Worm (Caenorhabditis elegans) whole organism, L2 larva: Measurements from ENCODE around the gene R03G5.6.

ENCODE experiments used
- C34F6.9 ChIP-seq: fragments of 150-350 bp; optimal IDR thresholded peaks from 2 replicates; lab custom pipeline; 2014; ENCODE audit warnings: missing biosample characterization, missing genetic modification characterization
- F13H6.1 ChIP-seq: sonication (generic microtip); optimal IDR thresholded peaks from 2 replicates; lab custom pipeline; 2016; ENCODE audit warnings: missing genetic modification characterization, missing compliant biosample characterization
- R02D3.7 ChIP-seq: fragments of 150-350 bp; optimal IDR thresholded peaks from 2 replicates; lab custom pipeline; 2014; ENCODE audit warnings: missing biosample characterization, missing genetic modification characterization
- ZK546.5 ChIP-seq: sonication (generic microtip); optimal IDR thresholded peaks from 2 replicates; lab custom pipeline; 2017; ENCODE audit warnings: missing biosample characterization, missing genetic modification characterization
- alr-1 ChIP-seq: fragments of 150-350 bp; optimal IDR thresholded peaks from 2 replicates; lab custom pipeline; 2014; ENCODE audit warnings: missing biosample characterization, missing genetic modification characterization
- aly-2 ChIP-seq: fragments of 150-350 bp; optimal IDR thresholded peaks from 2 replicates; lab custom pipeline; 2014; ENCODE audit warnings: missing biosample characterization, missing genetic modification characterization
- blmp-1 ChIP-seq: sonication (generic microtip); optimal IDR thresholded peaks from 2 replicates; lab custom pipeline; 2017; ENCODE audit warnings: missing genetic modification characterization, mild to moderate bottlenecking, missing compliant biosample characterization, antibody characterized with exemption, moderate library complexity; ENCODE audit not compliant: insufficient read depth
- ceh-16 ChIP-seq: fragments of 150-350 bp; optimal IDR thresholded peaks from 2 replicates; lab custom pipeline; 2014; ENCODE audit warnings: missing biosample characterization, missing genetic modification characterization
- ceh-82 ChIP-seq: fragments of 150-350 bp; optimal IDR thresholded peaks from 2 replicates; lab custom pipeline; 2014; ENCODE audit warnings: missing biosample characterization, missing genetic modification characterization
- crh-2 ChIP-seq: sonication (generic microtip); optimal IDR thresholded peaks from 2 replicates; lab custom pipeline; 2017; ENCODE audit warnings: missing biosample characterization, missing genetic modification characterization
- dmd-4 ChIP-seq: sonication (generic microtip); optimal IDR thresholded peaks from 2 replicates; lab custom pipeline; 2017; ENCODE audit warnings: missing biosample characterization, missing genetic modification characterization
- egl-27 ChIP-seq: sonication (generic microtip); optimal IDR thresholded peaks from 3 replicates; lab custom pipeline; 2017; ENCODE audit warnings: missing biosample characterization, missing genetic modification reagents, missing genetic modification characterization
- elt-3 ChIP-seq: sonication (generic microtip); optimal IDR thresholded peaks from 2 replicates; lab custom pipeline; 2017; ENCODE audit warnings: missing biosample characterization, missing genetic modification characterization
- fos-1 ChIP-seq: fragments of 150-350 bp; optimal IDR thresholded peaks from 2 replicates; lab custom pipeline; 2014; ENCODE audit warnings: missing biosample characterization, missing genetic modification characterization
- gmeb-1 ChIP-seq: fragments of 150-350 bp; optimal IDR thresholded peaks from 2 replicates; lab custom pipeline; 2014; ENCODE audit warnings: missing biosample characterization, missing genetic modification characterization
- lin-11 ChIP-seq: fragments of 150-350 bp; sonication (generic microtip); optimal IDR thresholded peaks from 2 replicates; lab custom pipeline; 2014; ENCODE audit warnings: missing biosample characterization, missing genetic modification characterization, inconsistent platforms, mixed read lengths
- lin-13 ChIP-seq: fragments of 150-350 bp; optimal IDR thresholded peaks from 2 replicates; lab custom pipeline; 2014; ENCODE audit warnings: missing biosample characterization, missing genetic modification reagents, missing genetic modification characterization
- lin-39 ChIP-seq: fragments of 150-350 bp; optimal IDR thresholded peaks from 2 replicates; lab custom pipeline; 2014; ENCODE audit warnings: missing biosample characterization, missing genetic modification reagents, missing genetic modification characterization
- lsy-2 ChIP-seq, 2 experiments: fragments of 150-350 bp in 1 of 2; sonication (generic microtip) in 1 of 2; optimal IDR thresholded peaks; 2 replicates each; lab custom pipeline; 2014 to 2017; ENCODE audit warnings: missing biosample characterization in 2 of 2, missing genetic modification characterization in 2 of 2
- mab-5 ChIP-seq: fragments of 150-350 bp; optimal IDR thresholded peaks from 2 replicates; lab custom pipeline; 2014; ENCODE audit warnings: missing biosample characterization, missing genetic modification characterization
- mbf-1 ChIP-seq: sonication (generic microtip); optimal IDR thresholded peaks from 2 replicates; lab custom pipeline; 2017; ENCODE audit warnings: missing biosample characterization, missing genetic modification characterization
- mdl-1 ChIP-seq, 2 experiments: fragments of 150-350 bp in 1 of 2; sonication (generic microtip) in 1 of 2; optimal IDR thresholded peaks; 2 replicates each; lab custom pipeline; 2017; ENCODE audit warnings: missing biosample characterization in 2 of 2, missing genetic modification characterization in 2 of 2
- nhr-10 ChIP-seq: sonication (generic microtip); optimal IDR thresholded peaks from 2 replicates; lab custom pipeline; 2017; ENCODE audit warnings: missing biosample characterization, missing genetic modification characterization
- nhr-11 ChIP-seq: fragments of 150-350 bp; optimal IDR thresholded peaks from 2 replicates; lab custom pipeline; 2014; ENCODE audit warnings: missing biosample characterization, missing genetic modification characterization
- nhr-12 ChIP-seq: fragments of 150-350 bp; optimal IDR thresholded peaks from 2 replicates; lab custom pipeline; 2014; ENCODE audit warnings: missing biosample characterization, missing genetic modification characterization
- nhr-129 ChIP-seq: fragments of 150-350 bp; optimal IDR thresholded peaks from 2 replicates; lab custom pipeline; 2014; ENCODE audit warnings: missing biosample characterization, missing genetic modification characterization
- nhr-21 ChIP-seq: fragments of 150-350 bp; optimal IDR thresholded peaks from 2 replicates; lab custom pipeline; 2014; ENCODE audit warnings: missing biosample characterization, missing genetic modification characterization
- nhr-23 ChIP-seq: fragments of 150-350 bp; optimal IDR thresholded peaks from 2 replicates; lab custom pipeline; 2014; ENCODE audit warnings: missing biosample characterization, missing genetic modification reagents, missing genetic modification characterization
- nhr-237 ChIP-seq: fragments of 150-350 bp; optimal IDR thresholded peaks from 2 replicates; lab custom pipeline; 2014; ENCODE audit warnings: missing biosample characterization, missing genetic modification characterization
- nhr-25 ChIP-seq: fragments of 150-350 bp; sonication (generic microtip); optimal IDR thresholded peaks from 3 replicates; lab custom pipeline; 2014; ENCODE audit warnings: missing biosample characterization, missing genetic modification characterization
- nhr-6 ChIP-seq: fragments of 150-350 bp; optimal IDR thresholded peaks from 2 replicates; lab custom pipeline; 2014; ENCODE audit warnings: missing biosample characterization, missing genetic modification characterization
- nhr-77 ChIP-seq: fragments of 150-350 bp; optimal IDR thresholded peaks from 2 replicates; lab custom pipeline; 2014; ENCODE audit warnings: missing biosample characterization, missing genetic modification characterization
- peb-1 ChIP-seq: fragments of 150-350 bp; optimal IDR thresholded peaks from 2 replicates; lab custom pipeline; 2014; ENCODE audit warnings: missing biosample characterization, missing genetic modification characterization
- sem-4 ChIP-seq: fragments of 150-350 bp; optimal IDR thresholded peaks from 2 replicates; lab custom pipeline; 2014; ENCODE audit warnings: missing biosample characterization, missing genetic modification reagents, missing genetic modification characterization
- sma-3 ChIP-seq: sonication (generic microtip); optimal IDR thresholded peaks from 2 replicates; lab custom pipeline; 2016; ENCODE audit warnings: missing genetic modification reagents, missing genetic modification characterization, missing compliant biosample characterization
- sma-9 ChIP-seq, 2 experiments: fragments of 150-350 bp in 1 of 2; sonication (generic microtip) in 1 of 2; optimal IDR thresholded peaks; 2 replicates each; lab custom pipeline; 2014 to 2016; ENCODE audit warnings: missing genetic modification characterization in 2 of 2, mild to moderate bottlenecking in 1 of 2, missing biosample characterization in 1 of 2, missing compliant biosample characterization in 1 of 2, missing genetic modification reagents in 1 of 2, moderate library complexity in 1 of 2
- snpc-4 ChIP-seq: fragments of 150-350 bp; optimal IDR thresholded peaks from 2 replicates; lab custom pipeline; 2014; ENCODE audit warnings: missing biosample characterization, missing genetic modification characterization
- unc-39 ChIP-seq: fragments of 150-350 bp; optimal IDR thresholded peaks from 2 replicates; lab custom pipeline; 2014; ENCODE audit warnings: missing biosample characterization, missing genetic modification characterization
- unc-55 ChIP-seq: fragments of 150-350 bp; sonication (generic microtip); optimal IDR thresholded peaks from 3 replicates; lab custom pipeline; 2014; ENCODE audit warnings: missing biosample characterization, missing genetic modification reagents, missing genetic modification characterization
- zag-1 ChIP-seq: fragments of 150-350 bp; optimal IDR thresholded peaks from 2 replicates; lab custom pipeline; 2014; ENCODE audit warnings: missing biosample characterization, missing genetic modification characterization
- ztf-11 ChIP-seq: sonication (generic microtip); optimal IDR thresholded peaks from 2 replicates; lab custom pipeline; 2017; ENCODE audit warnings: missing biosample characterization, missing genetic modification characterization
- ztf-4 ChIP-seq: fragments of 150-350 bp; optimal IDR thresholded peaks from 2 replicates; lab custom pipeline; 2014; ENCODE audit warnings: missing biosample characterization, missing genetic modification characterization

R03G5.6 gene

DNA sequence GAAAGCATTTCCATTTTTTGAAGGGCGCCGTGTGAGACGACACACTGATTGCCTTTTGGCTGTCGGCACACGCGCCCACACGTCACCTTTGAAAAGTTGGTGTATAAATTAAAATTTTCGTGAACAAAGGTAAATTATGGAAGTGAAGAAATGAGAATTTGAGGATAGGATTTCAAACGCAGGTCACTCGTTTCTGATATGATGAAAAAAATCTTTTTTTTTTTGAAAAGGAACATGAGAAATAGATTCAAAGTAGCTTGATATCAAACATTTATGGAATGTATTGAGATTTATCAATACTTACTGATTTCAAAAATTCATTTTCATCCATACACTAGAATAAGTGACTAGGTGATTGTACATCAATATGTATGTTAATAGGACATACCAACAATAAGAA lies 831 bp upstream of the R03G5.6 start:
- TF ChIP-seq lsy-2 (tag; optimal IDR thresholded peaks at IDR 0.05; lab: Kevin White, UChicago) (no peak), elt-3 (tag; lab: Kevin White, UChicago) (no peak), lin-13 (GFP tag; lab: Kevin White, UChicago) (no peak), nhr-23 (tag; lab: Kevin White, UChicago) (no peak), crh-2 (tag; lab: Kevin White, UChicago) (no peak), dmd-4 (no peak), aly-2 (tag; lab: Kevin White, UChicago) (no peak), zag-1 (no peak), gmeb-1 (no peak), egl-27 (tag; lab: Kevin White, UChicago) (no peak), C34F6.9 (no peak), R02D3.7 (tag; lab: Kevin White, UChicago) (no peak), sem-4 (tag; lab: Kevin White, UChicago) (no peak), F13H6.1 (tag; lab: Kevin White, UChicago) (no peak), nhr-129 (no peak), nhr-6 (tag; lab: Kevin White, UChicago) (no peak), lin-11 (tag; lab: Kevin White, UChicago) (no peak), nhr-12 (no peak), snpc-4 (tag; lab: Kevin White, UChicago) (no peak), nhr-10 (tag; lab: Kevin White, UChicago) (no peak)

DNA sequence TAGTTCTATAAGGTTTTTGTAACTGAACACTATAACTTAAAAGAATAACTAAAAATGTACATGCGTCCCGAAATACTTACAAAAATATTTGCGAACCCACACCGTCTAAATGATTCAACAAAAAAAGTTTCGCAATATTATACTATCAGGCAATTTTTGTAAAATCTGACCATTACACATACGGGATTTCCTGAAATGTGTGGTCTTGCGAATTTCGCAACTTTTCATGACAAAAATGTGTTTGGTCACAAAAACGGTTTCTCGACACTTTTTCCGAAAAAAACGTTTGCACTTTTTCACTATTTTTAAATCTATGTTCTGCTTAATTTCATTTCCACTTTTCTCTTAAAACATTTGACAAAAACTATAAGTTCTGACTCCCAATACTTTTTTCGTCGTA lies 1.5 kb downstream of the R03G5.6 start:
- no peak for TF ChIP-seq ceh-82 (tag; lab: Kevin White, UChicago)
- no peak for TF ChIP-seq zag-1
- no peak for TF ChIP-seq mdl-1 (tag; optimal IDR thresholded peaks at IDR 0.05; lab: Kevin White, UChicago)
- TF ChIP-seq crh-2 (tag; lab: Kevin White, UChicago), result no peak
- no peak for TF ChIP-seq sma-3 (GFP tag; lab: Kevin White, UChicago)
- TF ChIP-seq nhr-237 (tag; lab: Kevin White, UChicago), result no peak
- TF ChIP-seq R02D3.7 (tag; lab: Kevin White, UChicago), result no peak
- TF ChIP-seq peb-1 (tag; lab: Kevin White, UChicago), result no peak
- no peak for TF ChIP-seq mbf-1 (tag; lab: Kevin White, UChicago)
- TF ChIP-seq unc-39 (tag; lab: Kevin White, UChicago), result no peak
- no peak for TF ChIP-seq mab-5 (tag; lab: Kevin White, UChicago)
- no peak for TF ChIP-seq dmd-4
- no peak for TF ChIP-seq egl-27 (tag; lab: Kevin White, UChicago)
- TF ChIP-seq ceh-16, result no peak
- TF ChIP-seq nhr-25 (tag; lab: Kevin White, UChicago), result no peak
- TF ChIP-seq blmp-1 (tag; lab: Kevin White, UChicago), result no peak
- TF ChIP-seq ztf-11 (tag; lab: Kevin White, UChicago), result no peak

DNA sequence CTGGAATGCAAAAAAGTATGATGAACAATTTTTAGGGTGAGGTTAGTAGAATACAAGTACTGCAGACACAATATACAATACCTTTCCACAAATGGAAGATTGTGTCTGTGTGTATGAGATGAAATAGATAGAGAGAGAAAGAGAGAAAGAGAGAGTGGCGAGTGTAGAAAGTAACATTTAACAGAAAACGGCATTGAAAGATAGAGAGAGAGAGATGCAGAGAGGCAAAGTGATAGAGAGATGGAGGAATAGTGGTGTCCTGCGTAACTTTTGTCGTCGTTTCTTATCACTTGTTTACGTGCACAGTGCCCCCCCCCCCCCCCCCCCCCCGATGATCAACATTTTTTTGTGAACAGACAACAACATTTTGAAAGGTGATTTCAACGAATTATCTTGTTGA lies 2.0 kb downstream of the R03G5.6 start:
- TF ChIP-seq nhr-129, result peak; percentile 47
- peak; percentile 3 for TF ChIP-seq egl-27 (tag; lab: Kevin White, UChicago)
- peak; percentile 37 for TF ChIP-seq F13H6.1 (tag; lab: Kevin White, UChicago)
- no peak for TF ChIP-seq nhr-11 (tag; lab: Kevin White, UChicago)
- TF ChIP-seq alr-1, result no peak
- no peak for TF ChIP-seq mbf-1 (tag; lab: Kevin White, UChicago)
- TF ChIP-seq nhr-10 (tag; lab: Kevin White, UChicago), result no peak
- peak; percentile 67 for TF ChIP-seq sma-3 (GFP tag; lab: Kevin White, UChicago)
- peak; percentile 48 for TF ChIP-seq gmeb-1
- no peak for TF ChIP-seq nhr-23 (tag; lab: Kevin White, UChicago)
- TF ChIP-seq elt-3 (tag; lab: Kevin White, UChicago), result no peak
- peak; percentile 65 for TF ChIP-seq nhr-25 (tag; lab: Kevin White, UChicago)
- no peak for TF ChIP-seq ceh-16
- no peak for TF ChIP-seq ZK546.5 (tag; lab: Kevin White, UChicago)
- peak; percentile 39 for TF ChIP-seq C34F6.9
- TF ChIP-seq sem-4 (tag; lab: Kevin White, UChicago), result no peak
- TF ChIP-seq sma-9 (GFP tag; optimal IDR thresholded peaks at IDR 0.05; lab: Kevin White, UChicago), result peak; percentile 75
- TF ChIP-seq sma-9 (tag; optimal IDR thresholded peaks at IDR 0.05; lab: Kevin White, UChicago), result no peak
- peak; percentile 68 for TF ChIP-seq blmp-1 (tag; lab: Kevin White, UChicago)
- peak; percentile 72 for TF ChIP-seq fos-1 (tag; lab: Kevin White, UChicago)
- TF ChIP-seq lin-11 (tag; lab: Kevin White, UChicago), result no peak
- no peak for TF ChIP-seq snpc-4 (tag; lab: Kevin White, UChicago)
- TF ChIP-seq crh-2 (tag; lab: Kevin White, UChicago), result peak; percentile 46
- TF ChIP-seq ztf-4 (tag; lab: Kevin White, UChicago), result peak; percentile 15
- no peak for TF ChIP-seq nhr-77 (tag; lab: Kevin White, UChicago)
- no peak for TF ChIP-seq ztf-11 (tag; lab: Kevin White, UChicago)
- TF ChIP-seq unc-55 (GFP tag; lab: Kevin White, UChicago), result peak; percentile 35
- no peak for TF ChIP-seq lin-39 (tag; lab: Kevin White, UChicago)
- peak; percentile 25 for TF ChIP-seq nhr-21 (tag; lab: Kevin White, UChicago)
- no peak for TF ChIP-seq unc-39 (tag; lab: Kevin White, UChicago)
- peak in 1 of 2 experiments; percentile 10 for TF ChIP-seq lsy-2 (tag; optimal IDR thresholded peaks at IDR 0.05; lab: Kevin White, UChicago)
